Fruit fly (Drosophila melanogaster): ENCODE results near the gene SAK.

Gene SAK

dm6 chr3L:21509488-21510122 is 6.1 kb downstream of the SAK start (continued):
- TF ChIP-seq Deaf1 (tag; optimal IDR thresholded peaks at IDR 0.05) = no peak
- no peak for TF ChIP-seq CG4707 (GFP tag; optimal IDR thresholded peaks at IDR 0.05)
- no peak for TF ChIP-seq nau (GFP tag; optimal IDR thresholded peaks at IDR 0.05)
- TF ChIP-seq fu2 (GFP tag; optimal IDR thresholded peaks at IDR 0.05) = peak; percentile 19
- 0 out of 3 replicates have a peak, but pooled peaks have one; percentile 34 for TF ChIP-seq zfh1 (GFP tag; IDR thresholded peaks at IDR 0.05)
- 0 out of 3 replicates have a peak, but pooled peaks have one; percentile 7 for TF ChIP-seq CG11456 (GFP tag; IDR thresholded peaks at IDR 0.05)
- TF ChIP-seq CG4424 (GFP tag; optimal IDR thresholded peaks at IDR 0.05) = peak; percentile 18
- no peak for TF ChIP-seq CG18619 (GFP tag; optimal IDR thresholded peaks at IDR 0.05)
- no peak for TF ChIP-seq cas (GFP tag; IDR thresholded peaks at IDR 0.05)
- TF ChIP-seq knrl (GFP tag; IDR thresholded peaks at IDR 0.05; ENCODE audit: partially characterized antibody) = no peak
- no peak for TF ChIP-seq CG3995 (GFP tag; optimal IDR thresholded peaks at IDR 0.05)
- TF ChIP-seq CG33557 (GFP tag; optimal IDR thresholded peaks at IDR 0.05) = no peak
- TF ChIP-seq pnt (GFP tag; optimal IDR thresholded peaks at IDR 0.05) = peak; percentile 11
- TF ChIP-seq Ets97D (GFP tag; optimal IDR thresholded peaks at IDR 0.05) = no peak
- TF ChIP-seq chinmo (GFP tag; IDR thresholded peaks at IDR 0.05; ENCODE audit: partially characterized antibody) = no peak
- TF ChIP-seq oc (tag; optimal IDR thresholded peaks at IDR 0.05) = no peak
- TF ChIP-seq Rx (GFP tag; IDR thresholded peaks at IDR 0.05) = 0 out of 2 replicates have a peak, but pooled peaks have one; percentile 27
- TF ChIP-seq CG18262 (tag; optimal IDR thresholded peaks at IDR 0.05) = peak; percentile 52
- TF ChIP-seq CG7839 (tag; optimal IDR thresholded peaks at IDR 0.05) = peak; percentile 35
- no peak for TF ChIP-seq CG8944 (GFP tag; optimal IDR thresholded peaks at IDR 0.05)
- no peak for TF ChIP-seq Bteb2 (GFP tag; optimal IDR thresholded peaks at IDR 0.05)
- TF ChIP-seq crol (GFP tag; IDR thresholded peaks at IDR 0.05) = no peak
- TF ChIP-seq sc (optimal IDR thresholded peaks at IDR 0.05) = no peak
- no peak for TF ChIP-seq sc (GFP tag; optimal IDR thresholded peaks at IDR 0.05)
- no peak for TF ChIP-seq dan (GFP tag; IDR thresholded peaks at IDR 0.05)
- no peak for TF ChIP-seq ato (GFP tag; IDR thresholded peaks at IDR 0.05; ENCODE audit: partially characterized antibody)
- peak; percentile 61; the same call in 2 of the 3 replicates for TF ChIP-seq CG17361 (GFP tag; IDR thresholded peaks at IDR 0.05)
- no peak for TF ChIP-seq fd102C (GFP tag; optimal IDR thresholded peaks at IDR 0.05)
- peak; percentile 57 for TF ChIP-seq CG10209 (GFP tag; optimal IDR thresholded peaks at IDR 0.05)
- TF ChIP-seq Ravus (GFP tag; IDR thresholded peaks at IDR 0.05) = no peak
- TF ChIP-seq sim (GFP tag; IDR thresholded peaks at IDR 0.05) = 0 out of 2 replicates have a peak, but pooled peaks have one; percentile 35
- TF ChIP-seq eve (GFP tag; optimal IDR thresholded peaks at IDR 0.05) = no peak
- TF ChIP-seq Taf1 (GFP tag; IDR thresholded peaks at IDR 0.05) = no peak
- no peak for TF ChIP-seq CG31388 (GFP tag; optimal IDR thresholded peaks at IDR 0.05)
- no peak for TF ChIP-seq Dip2 (GFP tag; IDR thresholded peaks at IDR 0.05)
- no peak for TF ChIP-seq CG11696 (GFP tag; IDR thresholded peaks at IDR 0.05)
- no peak for TF ChIP-seq jigr1 (GFP tag; IDR thresholded peaks at IDR 0.05)
- TF ChIP-seq Hr51 (GFP tag; optimal IDR thresholded peaks at IDR 0.05) = peak in 1 of 2 experiments; percentile 49
- TF ChIP-seq Bgb (GFP tag; IDR thresholded peaks at IDR 0.05; ENCODE audit: partially characterized antibody) = no peak
- peak; percentile 28 for TF ChIP-seq CG10267 (tag; optimal IDR thresholded peaks at IDR 0.05)
- TF ChIP-seq pzg (GFP tag; optimal IDR thresholded peaks at IDR 0.05) = no peak
- TF ChIP-seq CG12155 (GFP tag; optimal IDR thresholded peaks at IDR 0.05) = peak; percentile 16
- peak; percentile 31 for TF ChIP-seq NfI (GFP tag; optimal IDR thresholded peaks at IDR 0.05)
- TF ChIP-seq MTF-1 (GFP tag; optimal IDR thresholded peaks at IDR 0.05; ENCODE audit: borderline replicate concordance) = no peak
- TF ChIP-seq ranshi (GFP tag; IDR thresholded peaks at IDR 0.05) = no peak
- no peak for TF ChIP-seq fru (optimal IDR thresholded peaks at IDR 0.05)
- no peak for TF ChIP-seq CG4730 (GFP tag; IDR thresholded peaks at IDR 0.05)
- peak; percentile 39 for TF ChIP-seq Fer1 (GFP tag; optimal IDR thresholded peaks at IDR 0.05)
- TF ChIP-seq lilli (GFP tag; optimal IDR thresholded peaks at IDR 0.05) = peak; percentile 48
- TF ChIP-seq dmrt11E (tag; optimal IDR thresholded peaks at IDR 0.05) = peak; percentile 38

Data from whole organism, embryonic.